Fruit fly (Drosophila melanogaster) whole organism, adult: ENCODE data around the gene CG14357.

Experiments used
- CG33017 ChIP-seq: fragments of 200-800 bp; sonication (Bioruptor generic); optimal IDR thresholded peaks from 2 replicates; lab custom pipeline; 2018; ENCODE audit warnings: missing biosample characterization, mild to moderate bottlenecking, missing genetic modification characterization, moderate library complexity
- tj ChIP-seq: fragments of 200-800 bp; sonication (Bioruptor generic); optimal IDR thresholded peaks from 3 replicates; lab custom pipeline; 2017; ENCODE audit warnings: missing biosample characterization, mild to moderate bottlenecking, missing genetic modification characterization, moderate library complexity

DNA sequence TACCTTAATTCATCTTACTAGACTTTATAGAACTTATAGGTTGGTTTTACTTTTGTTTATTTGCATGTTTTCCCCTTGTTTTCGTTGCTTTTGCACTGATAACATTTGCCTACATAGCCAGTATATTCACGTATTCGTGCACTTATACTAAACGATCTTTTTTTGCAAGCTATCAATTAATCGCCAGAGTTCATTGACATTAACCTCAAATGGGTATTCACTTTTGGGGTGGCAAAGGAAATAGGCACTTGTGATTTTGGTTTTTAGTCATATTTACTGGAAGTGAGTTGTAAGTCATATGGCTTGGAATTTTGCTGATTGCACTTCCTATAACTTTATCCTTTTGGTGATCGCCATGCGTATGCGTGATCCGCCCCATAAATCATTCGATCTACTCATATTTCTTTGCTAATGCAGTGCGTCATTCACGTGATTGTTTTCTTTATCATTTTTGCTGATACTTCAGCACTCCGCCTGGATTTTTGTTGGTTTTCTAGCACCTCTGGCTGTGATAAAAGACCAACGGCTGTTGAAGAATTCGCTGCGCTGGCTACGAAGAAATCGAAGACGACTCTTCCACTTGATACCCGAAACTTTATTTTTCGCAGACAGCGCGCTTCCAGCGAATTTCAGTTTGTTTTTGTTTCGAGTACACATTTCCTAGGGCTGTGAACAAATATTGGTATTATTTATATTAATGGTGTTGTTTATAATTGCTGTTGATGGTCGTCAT is 43.9 kb downstream of the CG14357 start:
- TF ChIP-seq tj (GFP tag; lab: Kevin White, UChicago) (peak; percentile 96), CG33017 (no peak)
